Worm (Caenorhabditis elegans): Measurements from ENCODE around the gene C05E4.12.

C05E4.12 gene

ce11 chrV:727484-728351 is 34.1 kb downstream of the C05E4.12 start, which contains the start of the genes icl-1 and srh-2 (continued):
- TF ChIP-seq F10E7.11 (tag; optimal IDR thresholded peaks at IDR 0.05) (no peak), rcor-1 (GFP tag; IDR thresholded peaks at IDR 0.05) (0 out of 2 replicates have a peak, but pooled peaks have one; percentile 36), B0336.3 (GFP tag; IDR thresholded peaks at IDR 0.05) (peak; percentile 74; the same call in 1 of the 2 replicates), Y67H2A.10 (GFP tag; conservative IDR thresholded peaks at IDR 0.05) (no peak), chd-7 (tag; optimal IDR thresholded peaks at IDR 0.05) (peak; percentile 42), F55B11.4 (tag; optimal IDR thresholded peaks at IDR 0.05; ENCODE audit: borderline replicate concordance, insufficient read depth) (no peak), egrh-3 (GFP tag; IDR thresholded peaks at IDR 0.05) (no peak; the same call in 1 of the 2 replicates), F33H1.4 (GFP tag; IDR thresholded peaks at IDR 0.05) (no peak), nfya-2 (GFP tag; IDR thresholded peaks at IDR 0.05) (no peak), ztf-22 (GFP tag; optimal IDR thresholded peaks at IDR 0.05) (no peak), attf-3 (GFP tag; conservative IDR thresholded peaks at IDR 0.05) (no peak), tbp1 (GFP tag; optimal IDR thresholded peaks at IDR 0.05) (peak; percentile 10), F23B12.7 (tag; optimal IDR thresholded peaks at IDR 0.05; ENCODE audit: insufficient read depth) (no peak), ztf-18 (tag; optimal IDR thresholded peaks at IDR 0.05) (no peak), Y95B8A.8 (GFP tag; IDR thresholded peaks at IDR 0.05) (peak; percentile 11; the same call in 1 of the 2 replicates), ztf-26 (tag; optimal IDR thresholded peaks at IDR 0.05) (peak; percentile 72), ztf-6 (GFP tag; IDR thresholded peaks at IDR 0.05) (no peak), madf-8 (GFP tag; conservative IDR thresholded peaks at IDR 0.05) (no peak), nhr-90 (tag; optimal IDR thresholded peaks at IDR 0.05) (no peak), atf-7 (tag; optimal IDR thresholded peaks at IDR 0.05) (peak; percentile 47), mxl-1 (tag; optimal IDR thresholded peaks at IDR 0.05) (no peak), ZK185.1 (tag; optimal IDR thresholded peaks at IDR 0.05; ENCODE audit: poor library complexity, severe bottlenecking) (peak; percentile 27), B0261.1 (tag; optimal IDR thresholded peaks at IDR 0.05) (no peak), F37B4.10 (GFP tag; IDR thresholded peaks at IDR 0.05) (no peak), athp-1 (tag; optimal IDR thresholded peaks at IDR 0.05) (peak; percentile 61), lin-26 (GFP tag; IDR thresholded peaks at IDR 0.05) (peak; percentile 85), hmg-20 (GFP tag; IDR thresholded peaks at IDR 0.05) (no peak), nhr-80 (tag; optimal IDR thresholded peaks at IDR 0.05) (peak; percentile 13), aptf-3 (GFP tag; IDR thresholded peaks at IDR 0.05) (no peak), aptf-2 (GFP tag; conservative IDR thresholded peaks at IDR 0.05) (no peak), ceh-40 (GFP tag; IDR thresholded peaks at IDR 0.05) (no peak), F52B5.7 (tag; optimal IDR thresholded peaks at IDR 0.05) (peak; percentile 83), hlh-12 (tag; optimal IDR thresholded peaks at IDR 0.05) (no peak), C06A6.2 (GFP tag; conservative IDR thresholded peaks at IDR 0.05) (peak; percentile 23; the same call in 1 of the 2 replicates), cebp-2 (GFP tag; IDR thresholded peaks at IDR 0.05) (no peak), Y53F4B.3 (GFP tag; IDR thresholded peaks at IDR 0.05) (no peak), efl-1 (GFP tag; optimal IDR thresholded peaks at IDR 0.05) (no peak), let-526 (GFP tag; IDR thresholded peaks at IDR 0.05) (0 out of 2 replicates have a peak, but pooled peaks have one; percentile 23), attf-5 (GFP tag; optimal IDR thresholded peaks at IDR 0.05) (no peak), bed-1 (GFP tag; IDR thresholded peaks at IDR 0.05) (no peak), unc-130 (GFP tag; optimal IDR thresholded peaks at IDR 0.05) (no peak), rec-8 (tag; optimal IDR thresholded peaks at IDR 0.05) (peak in 1 of 2 experiments; percentile 41), lsl-1 (GFP tag; optimal IDR thresholded peaks at IDR 0.05) (no peak), egl-18 (GFP tag; IDR thresholded peaks at IDR 0.05) (no peak), akir-1 (GFP tag; optimal IDR thresholded peaks at IDR 0.05) (no peak), egl-44 (GFP tag; IDR thresholded peaks at IDR 0.05) (no peak), attf-6 (GFP tag; IDR thresholded peaks at IDR 0.05) (no peak)
